Fruit fly (Drosophila melanogaster): ENCODE results near the gene CG13386.

DNA sequence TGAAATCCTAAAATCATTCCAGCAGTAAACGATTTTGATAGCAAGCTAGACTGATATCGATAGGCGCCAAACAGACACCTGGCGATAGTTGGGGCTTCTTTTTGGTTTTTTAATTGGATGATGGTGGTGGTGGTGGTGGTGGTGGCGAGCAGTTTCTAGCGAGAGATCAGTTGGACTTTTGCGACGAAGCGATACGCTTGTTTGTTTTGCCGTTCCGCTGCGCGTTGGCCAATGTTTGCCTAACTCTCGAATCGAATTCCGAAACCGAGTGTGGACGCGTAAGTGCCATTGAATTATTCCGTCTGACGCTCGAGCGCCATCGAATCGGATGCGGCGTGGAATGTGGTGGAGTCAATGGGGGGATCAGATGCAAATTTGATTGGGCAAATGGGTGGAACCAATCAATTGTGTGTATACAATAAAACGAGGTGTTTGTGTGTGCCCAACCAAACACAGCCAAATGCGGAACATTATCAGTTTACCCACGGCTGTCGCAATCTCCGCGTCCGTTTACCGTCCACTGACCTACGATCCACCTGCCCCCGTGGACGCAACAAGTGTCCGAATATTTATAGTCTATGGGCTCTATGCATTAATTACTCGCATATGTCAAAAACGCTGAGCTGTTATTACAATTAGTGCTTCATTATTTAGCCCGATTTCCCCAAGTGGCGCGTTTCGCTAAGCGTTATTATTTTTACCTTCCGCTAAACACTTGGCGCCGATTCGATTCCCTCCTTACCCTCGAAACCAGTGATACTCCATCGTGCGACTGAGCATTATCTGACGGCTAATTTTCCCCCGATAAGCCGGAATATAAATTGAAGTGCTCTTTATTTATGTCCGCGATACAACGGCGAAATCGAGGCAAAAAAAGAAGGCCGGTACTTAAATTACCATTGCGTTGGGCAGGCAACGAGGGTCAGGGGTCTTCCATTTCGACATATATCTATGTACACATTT lies 28.2 kb upstream of the CG13386 start, which contains the start of gene CG17292:
- TF ChIP-seq CG8478 (optimal IDR thresholded peaks at IDR 0.05) (no peak), EcR (GFP tag; optimal IDR thresholded peaks at IDR 0.05) (no peak), pan (optimal IDR thresholded peaks at IDR 0.05) (no peak), psq (optimal IDR thresholded peaks at IDR 0.05) (no peak), usp (GFP tag; optimal IDR thresholded peaks at IDR 0.05) (no peak), Dll (optimal IDR thresholded peaks at IDR 0.05) (no peak)

Data from whole organism.